Fruit fly (Drosophila melanogaster) Kc167 (cell line): ENCODE data around the gene Sdhaf3.

Experiments
- Myc ChIP-seq: fragments of >200 bp; optimal IDR thresholded peaks from 2 replicates; lab custom pipeline; 2017; ENCODE audit warnings: missing external identifiers
- Sin3A ChIP-seq: fragments of >200 bp; optimal IDR thresholded peaks from 2 replicates; lab custom pipeline; 2018; ENCODE audit warnings: missing external identifiers
- h ChIP-seq: fragments of >200 bp; optimal IDR thresholded peaks from 3 replicates; lab custom pipeline; 2018; ENCODE audit warnings: missing external identifiers
- insv ChIP-seq: fragments of >200 bp; optimal IDR thresholded peaks from 3 replicates; lab custom pipeline; 2018; ENCODE audit warnings: missing external identifiers
- psq ChIP-seq: fragments of >200 bp; optimal IDR thresholded peaks from 2 replicates; lab custom pipeline; 2017; ENCODE audit warnings: missing external identifiers
- ttk ChIP-seq: sonication (Bioruptor generic); optimal IDR thresholded peaks from 2 replicates; lab custom pipeline; 2017; ENCODE audit warnings: missing external identifiers

Gene Sdhaf3

DNA sequence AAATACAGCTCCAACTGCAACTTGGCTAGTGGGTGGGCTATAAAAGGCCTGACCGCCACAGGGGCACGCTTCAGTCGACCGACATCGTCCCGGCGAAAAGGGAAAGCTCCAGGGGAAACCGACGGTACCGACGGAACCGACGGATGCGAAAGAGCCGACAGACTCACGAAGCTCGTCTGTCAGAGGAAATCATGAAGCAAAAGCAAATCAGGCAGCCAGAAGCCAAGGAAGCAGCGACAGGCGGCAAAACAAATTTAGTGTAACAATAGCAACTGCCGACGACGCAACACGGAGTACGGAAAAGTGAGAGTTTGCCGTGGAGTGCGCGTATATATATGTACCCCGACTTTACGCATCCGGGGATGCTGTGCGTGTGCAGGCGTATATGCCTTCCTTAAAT lies 5.2 kb downstream of the Sdhaf3 start, which contains the start of gene Gyc89Db:
TSS of gene Gyc89Db (plus strand) at position 78 of the 400 bp plus-strand sequence.
- TF ChIP-seq Myc (lab: Kevin White, UChicago): no peak
- TF ChIP-seq ttk (lab: Kevin White, UChicago): no peak
- no peak for TF ChIP-seq psq
- TF ChIP-seq insv: no peak
- TF ChIP-seq Sin3A (lab: Kevin White, UChicago): no peak
- TF ChIP-seq h (lab: Kevin White, UChicago): no peak

DNA sequence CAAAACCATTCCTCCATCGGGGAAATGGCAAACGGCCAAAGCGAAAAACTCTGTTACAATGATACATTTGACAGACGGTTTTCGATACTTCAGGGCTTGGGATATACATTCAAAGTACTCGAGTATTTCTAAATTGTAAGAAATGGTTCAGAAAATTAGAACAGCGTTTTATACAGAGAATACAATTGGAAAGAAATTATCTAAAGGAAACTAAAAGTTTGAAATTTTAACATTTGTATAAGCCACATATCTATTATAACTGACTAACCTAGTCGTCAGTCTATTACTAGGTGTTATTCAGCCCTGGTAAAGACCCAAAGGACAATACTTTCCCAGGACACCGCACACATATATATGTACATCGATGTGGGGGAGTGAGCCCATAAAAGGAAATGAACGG lies 5.8 kb downstream of the Sdhaf3 start:
- TF ChIP-seq h (lab: Kevin White, UChicago) (no peak), insv (no peak), Sin3A (lab: Kevin White, UChicago) (no peak), Myc (lab: Kevin White, UChicago) (no peak), psq (no peak), ttk (lab: Kevin White, UChicago) (no peak)

DNA sequence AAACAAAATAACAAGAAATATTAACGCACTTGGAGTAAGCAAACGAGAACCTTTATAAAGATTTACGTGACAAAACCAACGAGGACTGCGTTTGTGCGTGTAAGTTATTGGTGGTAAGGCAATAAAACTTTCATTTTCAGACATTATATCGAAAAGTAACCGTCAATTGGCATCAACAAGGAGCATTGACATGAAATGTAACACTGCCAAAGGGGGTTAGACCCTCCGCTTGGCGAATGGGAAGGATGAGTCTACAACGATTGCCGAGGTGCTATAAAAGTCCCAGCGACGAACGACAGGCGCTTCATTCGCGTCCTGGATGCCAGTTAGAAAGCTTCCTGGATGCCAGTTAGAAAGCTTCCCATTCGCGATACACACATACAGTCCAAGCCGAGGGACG lies 10.0 kb downstream of the Sdhaf3 start, which contains the start of gene Gyc89Da:
TSS of gene Gyc89Da (plus strand) at position 301 of the 400 bp plus-strand sequence.
- TF ChIP-seq Myc (lab: Kevin White, UChicago): no peak
- no peak for TF ChIP-seq psq
- no peak for TF ChIP-seq h (lab: Kevin White, UChicago)

- TF ChIP-seq ttk (lab: Kevin White, UChicago): no peak
- no peak for TF ChIP-seq Sin3A (lab: Kevin White, UChicago)
- TF ChIP-seq insv: no peak
- TF ChIP-seq psq: no peak
- no peak for TF ChIP-seq Myc (lab: Kevin White, UChicago)
- no peak for TF ChIP-seq h (lab: Kevin White, UChicago)
These were observed 12.6 kb downstream of the Sdhaf3 start, which contains the start of the genes CG42232 and CSN5 for dm6 chr3R:16469501-16470263. Gene CG42232, minus strand, starts transcription at chr3R:16469663. Gene CSN5, plus strand, starts transcription at chr3R:16470099.

DNA sequence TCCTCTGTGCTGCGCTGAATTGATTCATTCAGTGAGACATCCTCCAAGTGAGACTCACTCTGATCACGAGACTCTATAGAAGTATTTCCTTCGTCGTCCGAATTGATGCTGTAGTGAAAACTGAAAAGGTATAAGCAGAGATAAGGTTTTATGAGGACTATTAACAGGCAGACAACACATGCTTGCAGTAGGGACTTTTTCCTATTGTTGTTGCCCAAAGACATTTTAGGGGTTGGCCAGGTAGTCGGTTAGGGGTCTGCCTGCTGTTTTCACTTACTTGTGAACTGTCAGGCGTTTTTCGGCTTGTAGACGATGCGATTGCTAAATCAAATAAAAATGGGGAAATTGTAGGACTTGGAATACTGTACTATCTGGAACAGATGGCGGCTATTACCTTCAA lies 13.7 kb downstream of the Sdhaf3 start:
- TF ChIP-seq psq: no peak
- no peak for TF ChIP-seq ttk (lab: Kevin White, UChicago)
- no peak for TF ChIP-seq Myc (lab: Kevin White, UChicago)
- TF ChIP-seq Sin3A (lab: Kevin White, UChicago): no peak
- TF ChIP-seq insv: no peak
- TF ChIP-seq h (lab: Kevin White, UChicago): no peak

dm6 chr3R:16456607-16457006 lies 25.6 kb downstream of the Sdhaf3 start:
- TF ChIP-seq Sin3A (lab: Kevin White, UChicago) (no peak), ttk (lab: Kevin White, UChicago) (no peak), psq (no peak), Myc (lab: Kevin White, UChicago) (no peak), h (lab: Kevin White, UChicago) (no peak), insv (no peak)

dm6 chr3R:16455875-16456274 lies 26.4 kb downstream of the Sdhaf3 start, which contains the start of gene CG14883:
Gene CG14883, plus strand, starts transcription at chr3R:16456052.
- no peak for TF ChIP-seq insv
- no peak for TF ChIP-seq psq
- TF ChIP-seq Myc (lab: Kevin White, UChicago): no peak
- no peak for TF ChIP-seq ttk (lab: Kevin White, UChicago)
- no peak for TF ChIP-seq Sin3A (lab: Kevin White, UChicago)
- no peak for TF ChIP-seq h (lab: Kevin White, UChicago)

DNA sequence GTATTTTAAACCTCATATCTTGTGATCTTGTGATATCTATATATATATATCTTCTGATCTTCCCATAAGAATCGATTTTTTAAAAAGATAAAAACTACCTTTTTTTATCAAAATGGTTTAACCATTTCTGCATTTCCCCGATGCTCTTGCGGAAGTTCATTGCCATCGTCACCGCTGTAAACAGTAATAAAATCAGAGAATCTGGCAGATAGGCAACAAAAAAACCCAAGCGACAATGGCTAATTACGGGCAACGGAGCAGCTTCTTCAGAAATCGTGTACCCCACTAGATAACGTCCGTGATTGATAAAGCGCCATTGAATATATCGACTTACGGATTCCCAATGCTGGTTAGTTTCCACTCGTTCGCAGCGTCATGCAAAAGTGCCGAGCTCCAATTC lies 28.1 kb downstream of the Sdhaf3 start, which contains the start of gene CG10405:
TSS of gene CG10405 (plus strand) at position 301 of the 400 bp plus-strand sequence.
- no peak for TF ChIP-seq insv

DNA sequence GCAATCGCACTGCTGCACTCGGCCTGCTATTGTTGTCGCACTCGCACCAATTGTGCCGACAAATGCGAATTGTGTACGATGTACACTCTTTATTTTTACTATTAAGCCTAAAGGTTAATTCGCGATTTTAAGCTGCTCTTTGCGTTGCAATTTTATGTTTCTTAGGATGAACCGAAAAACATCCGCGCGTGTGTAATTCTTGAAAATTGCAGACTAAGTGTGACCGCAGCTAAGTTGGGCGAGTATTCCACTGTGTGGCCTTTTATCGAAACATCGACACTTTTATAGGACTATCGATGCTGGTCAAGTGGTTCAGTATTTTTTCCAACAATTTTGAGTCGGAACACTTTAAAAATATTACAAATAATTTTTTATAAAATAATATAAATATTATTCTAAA lies 28.7 kb downstream of the Sdhaf3 start, which contains the start of gene Pak3:
TSS of gene Pak3 (minus strand) at position 225 of the 400 bp plus-strand sequence.
- TF ChIP-seq insv: no peak
- TF ChIP-seq ttk (lab: Kevin White, UChicago): no peak

DNA sequence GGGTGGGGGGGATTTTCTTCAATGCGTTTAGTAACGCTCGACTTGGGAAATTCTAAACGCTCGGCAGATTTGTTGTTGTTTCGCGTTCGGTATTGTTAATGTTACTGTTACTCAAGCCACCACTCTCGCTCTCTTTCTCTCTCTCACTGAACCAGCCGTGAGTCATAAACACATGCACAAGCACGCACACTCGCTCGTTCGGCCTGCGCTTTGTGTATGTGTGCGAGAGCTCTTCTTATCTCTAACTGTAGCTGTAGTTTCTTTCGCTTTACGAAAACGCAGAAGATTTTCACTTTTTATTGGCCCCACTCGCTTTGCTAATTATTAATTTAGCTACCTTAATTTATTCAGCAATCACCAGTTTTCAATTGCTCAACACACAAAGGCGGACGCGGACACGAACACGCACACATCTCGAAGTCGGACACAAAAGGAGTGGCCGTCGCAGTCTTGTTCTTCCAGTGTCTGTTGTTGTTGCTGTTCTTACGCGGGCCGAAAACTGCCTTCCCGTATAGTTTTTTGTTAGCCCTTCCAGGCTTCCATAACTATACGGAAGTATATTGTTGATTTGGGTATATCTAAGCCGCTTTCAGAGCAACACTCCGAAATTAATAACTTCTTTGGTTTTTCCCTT lies 29.2 kb downstream of the Sdhaf3 start:
- TF ChIP-seq Sin3A (lab: Kevin White, UChicago) (no peak), insv (no peak)

dm6 chr3R:16449187-16449973 lies 32.9 kb downstream of the Sdhaf3 start:
- TF ChIP-seq Sin3A (lab: Kevin White, UChicago) (no peak), psq (no peak), Myc (lab: Kevin White, UChicago) (no peak), insv (no peak), h (lab: Kevin White, UChicago) (no peak), ttk (lab: Kevin White, UChicago) (no peak)
